Fruit fly (Drosophila melanogaster) whole organism, wandering third instar larva: ENCODE results near the gene Mfe2.
A peak's percentile ranks its signal among the peaks of the same experiment; 100 is the strongest.

Experiments
- CG9705 ChIP-seq: fragments of 200-800 bp; sonication (Bioruptor generic); optimal IDR thresholded peaks from 2 replicates; lab custom pipeline; 2018; ENCODE audit warnings: missing biosample characterization, mild to moderate bottlenecking, missing genetic modification characterization
- GATAd ChIP-seq: sonication (Bioruptor generic); optimal IDR thresholded peaks from 2 replicates; lab custom pipeline; 2016; ENCODE audit warnings: missing biosample characterization, missing genetic modification characterization
- Hnf4 ChIP-seq: fragments of 200-800 bp; sonication (Bioruptor generic); optimal IDR thresholded peaks from 2 replicates; lab custom pipeline; 2016; ENCODE audit warnings: missing biosample characterization, mild to moderate bottlenecking, missing genetic modification characterization
- Hr83 ChIP-seq: fragments of 200-300 bp; sonication (Bioruptor generic); optimal IDR thresholded peaks from 2 replicates; lab custom pipeline; 2016; ENCODE audit warnings: missing biosample characterization, mild to moderate bottlenecking, missing genetic modification characterization, moderate library complexity; ENCODE audit not compliant: poor library complexity, severe bottlenecking
- Mio ChIP-seq: sonication (Bioruptor generic); optimal IDR thresholded peaks from 2 replicates; lab custom pipeline; 2016; ENCODE audit warnings: missing biosample characterization, missing genetic modification characterization
- Myc ChIP-seq: fragments of >200 bp; optimal IDR thresholded peaks from 2 replicates; lab custom pipeline; 2017
- Vsx2 ChIP-seq: fragments of 200-300, 225-300 bp; sonication (Bioruptor generic); optimal IDR thresholded peaks from 2 replicates; lab custom pipeline; 2018; ENCODE audit warnings: missing biosample characterization, missing genetic modification characterization; ENCODE audit not compliant: partially characterized antibody
- dl ChIP-seq, 2 experiments: fragments of 175-275, 200-275 bp in 1 of 2; fragments of 200-275 bp in 1 of 2; sonication (Bioruptor generic); optimal IDR thresholded peaks; lab custom pipeline; 2018; ENCODE audit warnings: mild to moderate bottlenecking in 2 of 2, missing biosample characterization in 2 of 2, missing genetic modification characterization in 2 of 2, moderate library complexity in 2 of 2; ENCODE audit not compliant: partially characterized antibody in 2 of 2, insufficient read depth in 1 of 2
- ey ChIP-seq: fragments of 200-800 bp; sonication (Bioruptor generic); optimal IDR thresholded peaks from 2 replicates; lab custom pipeline; 2016; ENCODE audit warnings: missing biosample characterization, missing genetic modification characterization
- pan ChIP-seq: fragments of >200 bp; optimal IDR thresholded peaks from 2 replicates; lab custom pipeline; 2017
- psq ChIP-seq: fragments of 200-800 bp; sonication (Bioruptor generic); optimal IDR thresholded peaks from 3 replicates; lab custom pipeline; 2017; ENCODE audit warnings: missing biosample characterization, mild to moderate bottlenecking, missing genetic modification characterization, moderate library complexity
- woc ChIP-seq: sonication (Bioruptor generic); optimal IDR thresholded peaks from 2 replicates; lab custom pipeline; 2016; ENCODE audit warnings: missing biosample characterization, mild to moderate bottlenecking, missing genetic modification characterization

- TF ChIP-seq GATAd (GFP tag; lab: Kevin White, UChicago), result peak; percentile 36
- peak; percentile 79 for TF ChIP-seq Hnf4
- no peak for TF ChIP-seq Mio (GFP tag; lab: Kevin White, UChicago)
- TF ChIP-seq dl (GFP tag; optimal IDR thresholded peaks at IDR 0.05; lab: Kevin White, UChicago; ENCODE audit: insufficient read depth in 1 of 2, partially characterized antibody in 2 of 2), result no peak
- TF ChIP-seq Hr83 (GFP tag; lab: Kevin White, UChicago), result peak; percentile 93
- TF ChIP-seq pan (lab: Kevin White, UChicago), result no peak
- TF ChIP-seq CG9705, result peak; percentile 36
- TF ChIP-seq Myc, result peak; percentile 25
- peak; percentile 33 for TF ChIP-seq psq (GFP tag; lab: Kevin White, UChicago)
- TF ChIP-seq woc (GFP tag; lab: Kevin White, UChicago), result no peak
- peak; percentile 29 for TF ChIP-seq ey (GFP tag; lab: Kevin White, UChicago)
- no peak for TF ChIP-seq Vsx2 (GFP tag; lab: Kevin White, UChicago)
Measured at dm6 chrX:16296423-16297292, 25.9 kb downstream of the Mfe2 start, which contains the start of gene CG3632.
